Worm (Caenorhabditis elegans): ENCODE data around the gene gldi-7.

The gldi-7 gene

ce11 chrII:8546975-8547374, 16.0 kb upstream of the gldi-7 start (continued):
- TF ChIP-seq fax-1 (tag; optimal IDR thresholded peaks at IDR 0.05), result peak; percentile 72
- TF ChIP-seq unc-3 (GFP tag; conservative IDR thresholded peaks at IDR 0.05), result peak; percentile 71; the same call in 1 of the 2 replicates
- TF ChIP-seq unc-3 (tag; optimal IDR thresholded peaks at IDR 0.05), result peak; percentile 75
- TF ChIP-seq pax-1 (tag; optimal IDR thresholded peaks at IDR 0.05), result no peak
- TF ChIP-seq elt-4 (tag; optimal IDR thresholded peaks at IDR 0.05), result no peak
- TF ChIP-seq syd-9 (tag; optimal IDR thresholded peaks at IDR 0.05), result peak; percentile 78
- TF ChIP-seq ceh-9 (tag; optimal IDR thresholded peaks at IDR 0.05), result peak; percentile 33
- TF ChIP-seq pag-3 (tag; optimal IDR thresholded peaks at IDR 0.05; ENCODE audit: borderline replicate concordance), result peak; percentile 27
- peak; percentile 28 for TF ChIP-seq ceh-30 (tag; optimal IDR thresholded peaks at IDR 0.05)
- TF ChIP-seq K02D7.2 (tag; optimal IDR thresholded peaks at IDR 0.05), result peak; percentile 85
- TF ChIP-seq pros-1 (tag; optimal IDR thresholded peaks at IDR 0.05), result no peak
- no peak for TF ChIP-seq fkh-10 (GFP tag; optimal IDR thresholded peaks at IDR 0.05)
- peak; percentile 82 for TF ChIP-seq hlh-13 (GFP tag; optimal IDR thresholded peaks at IDR 0.05)
- peak; percentile 46 for TF ChIP-seq F13H6.1 (tag; optimal IDR thresholded peaks at IDR 0.05)
- TF ChIP-seq che-1 (tag; optimal IDR thresholded peaks at IDR 0.05), result peak; percentile 88
- TF ChIP-seq ceh-24 (tag; optimal IDR thresholded peaks at IDR 0.05), result peak; percentile 65
- TF ChIP-seq eyg-1 (tag; optimal IDR thresholded peaks at IDR 0.05), result peak; percentile 83
- TF ChIP-seq madf-2 (tag; optimal IDR thresholded peaks at IDR 0.05), result peak; percentile 67
- peak; percentile 83 for TF ChIP-seq lin-11 (tag; optimal IDR thresholded peaks at IDR 0.05)

- TF ChIP-seq C08G9.2 (tag; optimal IDR thresholded peaks at IDR 0.05) (no peak), Y22D7AL.16 (tag; optimal IDR thresholded peaks at IDR 0.05) (no peak), zip-5 (tag; optimal IDR thresholded peaks at IDR 0.05) (no peak)
Measured at ce11 chrII:8545315-8545714, 14.3 kb upstream of the gldi-7 start, which contains the start of gene decr-1.2. TSS of gene decr-1.2 (plus strand) at chrII:8545615.

ce11 chrII:8540412-8540811, 9.4 kb upstream of the gldi-7 start, which contains the start of gene pqn-73:
TSS of gene pqn-73 (plus strand) at chrII:8540712.
- TF ChIP-seq syd-9 (tag; optimal IDR thresholded peaks at IDR 0.05), result no peak
- no peak for TF ChIP-seq npax-4 (tag; optimal IDR thresholded peaks at IDR 0.05)
- no peak for TF ChIP-seq lim-6 (tag; optimal IDR thresholded peaks at IDR 0.05)
- no peak for TF ChIP-seq ceh-18 (tag; optimal IDR thresholded peaks at IDR 0.05)
- no peak for TF ChIP-seq ceh-9 (tag; optimal IDR thresholded peaks at IDR 0.05)
- no peak for TF ChIP-seq hlh-30 (tag; optimal IDR thresholded peaks at IDR 0.05; ENCODE audit: insufficient read depth)
- no peak for TF ChIP-seq hlh-8 (tag; optimal IDR thresholded peaks at IDR 0.05)
- no peak for TF ChIP-seq gmeb-2 (tag; optimal IDR thresholded peaks at IDR 0.05)
- TF ChIP-seq elt-2 (tag; optimal IDR thresholded peaks at IDR 0.05), result no peak
- no peak for TF ChIP-seq sox-4 (tag; optimal IDR thresholded peaks at IDR 0.05)
- no peak for TF ChIP-seq K09A11.1 (tag; optimal IDR thresholded peaks at IDR 0.05; ENCODE audit: insufficient read depth)
- TF ChIP-seq nhr-11 (tag; optimal IDR thresholded peaks at IDR 0.05), result no peak
- no peak for TF ChIP-seq mec-3 (tag; optimal IDR thresholded peaks at IDR 0.05; ENCODE audit: borderline replicate concordance)
- no peak for TF ChIP-seq K02D7.2 (tag; optimal IDR thresholded peaks at IDR 0.05)
- no peak for TF ChIP-seq ceh-14 (tag; optimal IDR thresholded peaks at IDR 0.05)
- TF ChIP-seq tbx-2 (tag; optimal IDR thresholded peaks at IDR 0.05), result no peak
- no peak for TF ChIP-seq unc-3 (GFP tag; conservative IDR thresholded peaks at IDR 0.05)
- no peak for TF ChIP-seq unc-3 (tag; optimal IDR thresholded peaks at IDR 0.05)
- no peak for TF ChIP-seq ceh-6 (GFP tag; optimal IDR thresholded peaks at IDR 0.05)
- TF ChIP-seq pag-3 (tag; optimal IDR thresholded peaks at IDR 0.05; ENCODE audit: borderline replicate concordance), result no peak

- TF ChIP-seq ahr-1 (tag; optimal IDR thresholded peaks at IDR 0.05) (no peak), npax-4 (tag; optimal IDR thresholded peaks at IDR 0.05) (no peak), Y22D7AL.16 (tag; optimal IDR thresholded peaks at IDR 0.05) (no peak), che-1 (tag; optimal IDR thresholded peaks at IDR 0.05) (no peak), ceh-6 (GFP tag; optimal IDR thresholded peaks at IDR 0.05) (no peak), hlh-6 (tag; optimal IDR thresholded peaks at IDR 0.05) (no peak), tbx-2 (tag; optimal IDR thresholded peaks at IDR 0.05) (no peak), K02D7.2 (tag; optimal IDR thresholded peaks at IDR 0.05) (no peak), ceh-45 (GFP tag; IDR thresholded peaks at IDR 0.05) (no peak), ama-1 (optimal IDR thresholded peaks at IDR 0.05) (no peak), ceh-14 (tag; optimal IDR thresholded peaks at IDR 0.05) (no peak), eyg-1 (tag; optimal IDR thresholded peaks at IDR 0.05) (no peak), hlh-8 (tag; optimal IDR thresholded peaks at IDR 0.05) (no peak)
Measured at ce11 chrII:8536060-8536459, 5.0 kb upstream of the gldi-7 start, which contains the start of gene W01C9.2. TSS of gene W01C9.2 (plus strand) at chrII:8536360.
